Worm (Caenorhabditis elegans): Measurements from ENCODE around the gene R10D12.7.

ce11 chrV:13923851-13924250, 26.0 kb upstream of the R10D12.7 start, which contains the start of gene srxa-11:
- no peak for TF ChIP-seq him-1 (tag; optimal IDR thresholded peaks at IDR 0.05)
- no peak for TF ChIP-seq W03F9.2 (tag; optimal IDR thresholded peaks at IDR 0.05)
- TF ChIP-seq dao-5 (tag; optimal IDR thresholded peaks at IDR 0.05) = no peak

Data from whole organism, L4/young adult.